Worm (Caenorhabditis elegans) whole organism, midembryonic: ENCODE measurements around the gene thoc-5.

Experiments
- T22C8.4 ChIP-seq: fragments of 200-800 bp; sonication (Bioruptor generic); IDR thresholded peaks from 2 replicates; pipeline ENCODE4 v1.3.6; 2022; ENCODE audit warnings: missing genetic modification characterization, missing compliant biosample characterization
- cog-1 ChIP-seq: sonication (generic microtip); optimal IDR thresholded peaks from 2 replicates; lab custom pipeline; 2016; ENCODE audit warnings: missing genetic modification characterization, missing compliant biosample characterization
- flt-1 ChIP-seq: fragments of 200-800 bp; sonication (Bioruptor generic); IDR thresholded peaks from 2 replicates; pipeline ENCODE4 v1.3.6; 2022; ENCODE audit warnings: missing genetic modification characterization, missing compliant biosample characterization
- klf-2 ChIP-seq: fragments of 200-800 bp; sonication (Bioruptor generic); conservative IDR thresholded peaks from 2 replicates; pipeline ENCODE4 v1.3.6; 2022; ENCODE audit warnings: missing genetic modification reagents, missing genetic modification characterization, missing compliant biosample characterization
- med-1 ChIP-seq: sonication (generic microtip); optimal IDR thresholded peaks from 2 replicates; lab custom pipeline; 2017; ENCODE audit warnings: missing genetic modification characterization, mild to moderate bottlenecking, missing compliant biosample characterization, antibody characterized with exemption, missing genetic modification reagents; ENCODE audit not compliant: insufficient read depth
- ref-1 ChIP-seq: fragments of 200-800 bp; sonication (Bioruptor generic); conservative IDR thresholded peaks from 2 replicates; pipeline ENCODE4 v1.3.6; 2022; ENCODE audit warnings: missing genetic modification reagents, missing genetic modification characterization, missing compliant biosample characterization
- tab-1 ChIP-seq: fragments of 200-800 bp; sonication (Bioruptor generic); IDR thresholded peaks from 2 replicates; pipeline ENCODE4 v1.3.6; 2022; ENCODE audit warnings: missing genetic modification characterization, missing compliant biosample characterization
- ztf-23 ChIP-seq: fragments of 200-800 bp; sonication (Bioruptor generic); IDR thresholded peaks from 2 replicates; pipeline ENCODE4 v1.3.6; 2022; ENCODE audit warnings: missing genetic modification reagents, missing genetic modification characterization, missing compliant biosample characterization
- ztf-29 ChIP-seq: fragments of 200-800 bp; sonication (Bioruptor generic); IDR thresholded peaks from 2 replicates; pipeline ENCODE4 v1.3.6; 2022; ENCODE audit warnings: missing genetic modification reagents, missing genetic modification characterization, missing compliant biosample characterization

The thoc-5 gene

DNA sequence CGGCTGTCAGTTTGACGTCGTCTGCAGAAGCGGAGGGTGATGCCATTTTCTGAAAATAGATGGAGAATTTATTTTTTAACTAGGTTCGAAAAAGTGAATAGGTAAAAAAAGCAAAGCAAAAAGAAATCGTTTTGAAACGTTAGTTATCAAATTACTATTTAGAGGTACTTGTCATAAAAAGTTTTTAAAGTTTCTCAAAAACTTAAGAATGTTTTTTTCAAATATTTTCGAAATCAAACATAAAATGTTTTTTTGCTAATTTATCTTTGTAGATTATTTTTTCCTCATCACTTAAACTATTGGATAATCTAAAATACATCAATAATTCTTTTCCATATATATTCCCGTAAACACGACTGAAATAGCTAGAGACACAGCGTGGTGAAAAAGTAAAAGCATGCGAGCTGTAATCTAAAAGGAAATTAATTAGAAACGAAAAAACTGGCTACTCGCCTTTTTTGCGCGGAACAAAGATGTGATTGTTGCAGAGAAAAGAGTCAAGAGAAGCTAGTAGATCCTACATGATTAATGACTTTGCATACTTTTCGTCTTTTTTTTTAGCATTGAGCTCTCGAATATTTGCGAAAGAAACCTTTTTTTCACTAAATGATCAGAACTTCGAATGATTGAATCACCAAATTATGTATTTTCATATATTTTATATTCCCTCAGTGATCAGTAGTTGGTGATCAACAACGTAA is 22.2 kb upstream of the thoc-5 start, which contains the start of gene szy-2:
Gene szy-2, minus strand, starts transcription at position 51 of the 701 bp plus-strand sequence.
- no peak for TF ChIP-seq T22C8.4 (GFP tag; lab: Robert Waterston, UW)
- TF ChIP-seq cog-1 (tag; lab: Kevin White, UChicago), result no peak
- TF ChIP-seq flt-1 (GFP tag; lab: Robert Waterston, UW), result no peak
- no peak for TF ChIP-seq klf-2 (GFP tag; lab: Robert Waterston, UW)
- TF ChIP-seq med-1 (GFP tag; lab: Kevin White, UChicago), result no peak
- TF ChIP-seq ref-1, result no peak
- no peak for TF ChIP-seq ztf-29 (GFP tag; lab: Robert Waterston, UW)
- TF ChIP-seq ztf-23 (GFP tag; lab: Robert Waterston, UW), result no peak
- no peak for TF ChIP-seq tab-1

DNA sequence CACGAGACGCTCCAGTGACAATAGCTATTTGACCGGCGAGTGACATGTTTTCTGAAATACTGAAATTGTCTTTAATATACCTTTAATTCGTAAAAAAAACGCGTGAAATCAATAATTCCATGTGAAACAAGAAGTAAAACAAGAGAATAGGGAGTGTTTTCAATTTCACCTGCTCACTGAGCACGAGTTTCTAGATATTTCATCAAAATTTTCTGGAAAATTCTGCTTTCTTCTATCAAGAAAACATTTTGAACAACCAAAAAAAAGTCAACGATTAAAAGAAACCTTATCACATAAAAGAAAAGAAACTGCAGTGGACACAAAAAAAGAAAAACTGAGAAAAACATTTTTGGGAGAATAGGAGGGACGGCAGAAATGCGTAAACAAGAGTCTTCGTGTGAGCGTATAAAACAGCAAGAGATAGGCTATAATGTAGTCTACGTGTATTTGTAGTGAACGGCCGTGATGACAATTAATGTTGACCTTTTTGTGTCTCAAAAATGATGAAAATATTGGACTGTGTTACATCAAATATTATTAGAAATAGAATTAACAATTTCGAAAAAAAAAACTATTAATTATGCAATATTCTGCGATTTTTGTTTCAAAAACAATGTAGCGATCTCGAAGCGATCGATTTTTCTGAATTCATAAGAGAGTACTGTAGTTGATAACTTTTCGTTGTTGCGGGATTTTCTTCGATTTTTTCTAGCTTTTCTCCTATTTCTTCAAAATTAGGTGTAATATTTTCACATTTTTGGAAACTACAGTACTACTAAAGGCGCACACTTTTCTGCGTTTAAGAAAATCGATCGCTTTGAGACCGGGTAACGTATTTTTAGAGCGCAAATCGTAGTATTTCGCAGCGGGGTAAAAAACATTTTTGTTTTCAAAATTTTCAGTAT is 19.0 kb upstream of the thoc-5 start, which contains the start of gene dhs-9:
Gene dhs-9, minus strand, starts transcription at position 51 of the 905 bp plus-strand sequence.
- TF ChIP-seq klf-2 (GFP tag; lab: Robert Waterston, UW) (no peak), T22C8.4 (GFP tag; lab: Robert Waterston, UW) (no peak), cog-1 (tag; lab: Kevin White, UChicago) (no peak), flt-1 (GFP tag; lab: Robert Waterston, UW) (no peak), ztf-23 (GFP tag; lab: Robert Waterston, UW) (no peak), tab-1 (no peak), med-1 (GFP tag; lab: Kevin White, UChicago) (no peak), ztf-29 (GFP tag; lab: Robert Waterston, UW) (no peak), ref-1 (no peak)

DNA sequence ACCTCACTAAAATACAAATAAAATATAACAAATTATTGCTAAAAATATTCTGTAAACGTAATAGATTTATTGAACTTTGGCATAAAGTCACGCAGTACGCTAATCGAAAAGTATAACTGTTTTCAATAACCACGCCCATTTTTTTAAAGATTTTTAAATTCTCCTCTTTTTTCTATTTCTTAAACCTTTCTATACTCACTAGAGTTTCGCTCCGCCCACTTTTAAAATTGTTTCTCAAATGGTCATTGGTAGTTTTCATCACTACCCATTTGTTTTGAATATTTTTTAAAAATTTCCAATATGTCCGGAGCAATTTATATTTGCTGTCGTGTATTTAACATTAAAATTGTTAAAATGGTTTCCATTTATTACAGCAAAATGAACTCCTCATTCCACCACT is 12.7 kb upstream of the thoc-5 start, which contains the start of gene Y32H12A.1:
Gene Y32H12A.1, plus strand, starts transcription at position 301 of the 400 bp plus-strand sequence.
- TF ChIP-seq cog-1 (tag; lab: Kevin White, UChicago) (no peak), klf-2 (GFP tag; lab: Robert Waterston, UW) (no peak), ztf-23 (GFP tag; lab: Robert Waterston, UW) (no peak), ref-1 (no peak), med-1 (GFP tag; lab: Kevin White, UChicago) (no peak), ztf-29 (GFP tag; lab: Robert Waterston, UW) (no peak), T22C8.4 (GFP tag; lab: Robert Waterston, UW) (no peak), tab-1 (no peak), flt-1 (GFP tag; lab: Robert Waterston, UW) (no peak)

DNA sequence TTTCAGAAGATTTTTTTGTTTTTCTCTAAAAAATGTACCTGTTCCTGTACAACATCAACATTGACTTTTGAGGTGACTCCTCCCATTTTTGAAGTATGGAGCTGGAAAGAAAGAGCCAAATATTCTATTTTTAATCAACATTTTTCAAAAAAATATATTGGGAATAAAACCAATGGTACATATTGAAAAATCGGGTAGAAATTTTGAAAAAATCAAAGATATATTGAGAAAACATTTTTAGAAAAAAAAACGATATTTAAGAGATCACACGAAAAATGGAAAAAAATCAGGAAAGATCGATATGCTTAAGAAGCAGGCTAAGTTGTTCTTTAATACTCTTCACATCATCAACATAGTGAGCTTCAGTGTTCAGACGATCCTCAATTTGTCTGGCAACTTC is 3.2 kb downstream of the thoc-5 start, which contains the start of gene glrx-21:
Gene glrx-21, minus strand, starts transcription at position 101 of the 400 bp plus-strand sequence.
- TF ChIP-seq flt-1 (GFP tag; lab: Robert Waterston, UW) (no peak), T22C8.4 (GFP tag; lab: Robert Waterston, UW) (no peak), klf-2 (GFP tag; lab: Robert Waterston, UW) (no peak), ztf-29 (GFP tag; lab: Robert Waterston, UW) (no peak), tab-1 (no peak), med-1 (GFP tag; lab: Kevin White, UChicago) (no peak), ztf-23 (GFP tag; lab: Robert Waterston, UW) (no peak), ref-1 (no peak)

DNA sequence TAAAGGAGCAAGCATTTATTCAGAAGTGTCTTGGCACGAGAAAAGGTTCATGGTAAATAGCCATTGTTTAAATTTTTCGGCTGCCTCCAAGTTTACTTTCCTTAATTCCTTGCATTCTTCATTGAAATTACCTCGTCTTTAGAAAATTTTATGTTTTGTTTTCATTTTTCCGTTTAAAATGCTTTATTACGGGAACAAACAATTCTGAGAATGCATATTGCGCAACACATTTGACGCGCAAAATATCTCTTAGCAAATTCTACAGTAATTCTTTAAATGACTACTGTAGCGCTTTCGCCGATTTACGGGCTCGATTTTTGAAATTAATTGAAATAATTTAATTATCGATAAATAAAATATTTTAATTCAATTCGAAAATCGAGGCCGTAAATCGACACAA is 4.6 kb downstream of the thoc-5 start:
- no peak for TF ChIP-seq flt-1 (GFP tag; lab: Robert Waterston, UW)
- TF ChIP-seq ref-1, result no peak
- no peak for TF ChIP-seq med-1 (GFP tag; lab: Kevin White, UChicago)
- no peak for TF ChIP-seq ztf-23 (GFP tag; lab: Robert Waterston, UW)
- no peak for TF ChIP-seq T22C8.4 (GFP tag; lab: Robert Waterston, UW)
- TF ChIP-seq klf-2 (GFP tag; lab: Robert Waterston, UW), result no peak
- TF ChIP-seq tab-1, result no peak
- no peak for TF ChIP-seq ztf-29 (GFP tag; lab: Robert Waterston, UW)
- no peak for TF ChIP-seq cog-1 (tag; lab: Kevin White, UChicago)

DNA sequence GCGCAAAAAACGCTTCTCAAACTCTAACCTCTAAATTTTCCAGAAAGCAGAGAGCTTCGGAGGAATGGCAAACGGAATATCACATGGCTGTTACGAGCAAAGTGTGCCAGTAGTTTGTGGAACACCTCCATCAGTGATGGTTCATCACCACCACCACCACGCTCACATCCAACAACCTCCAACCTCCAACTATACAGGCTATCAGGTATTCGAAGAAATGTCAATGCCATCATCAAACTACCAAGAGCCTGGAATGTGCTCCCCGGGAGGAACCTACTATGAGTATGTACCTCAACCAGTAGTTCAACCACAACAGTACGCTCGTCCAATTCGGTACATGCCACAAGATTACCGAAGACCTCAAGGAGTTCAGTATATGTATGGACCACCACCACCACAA is 5.6 kb downstream of the thoc-5 start:
- no peak for TF ChIP-seq ztf-29 (GFP tag; lab: Robert Waterston, UW)
- TF ChIP-seq ztf-23 (GFP tag; lab: Robert Waterston, UW), result no peak
- TF ChIP-seq med-1 (GFP tag; lab: Kevin White, UChicago), result no peak
- TF ChIP-seq T22C8.4 (GFP tag; lab: Robert Waterston, UW), result no peak
- TF ChIP-seq tab-1, result no peak
- TF ChIP-seq klf-2 (GFP tag; lab: Robert Waterston, UW), result no peak
- no peak for TF ChIP-seq flt-1 (GFP tag; lab: Robert Waterston, UW)
- TF ChIP-seq ref-1, result no peak
- TF ChIP-seq cog-1 (tag; lab: Kevin White, UChicago), result no peak

DNA sequence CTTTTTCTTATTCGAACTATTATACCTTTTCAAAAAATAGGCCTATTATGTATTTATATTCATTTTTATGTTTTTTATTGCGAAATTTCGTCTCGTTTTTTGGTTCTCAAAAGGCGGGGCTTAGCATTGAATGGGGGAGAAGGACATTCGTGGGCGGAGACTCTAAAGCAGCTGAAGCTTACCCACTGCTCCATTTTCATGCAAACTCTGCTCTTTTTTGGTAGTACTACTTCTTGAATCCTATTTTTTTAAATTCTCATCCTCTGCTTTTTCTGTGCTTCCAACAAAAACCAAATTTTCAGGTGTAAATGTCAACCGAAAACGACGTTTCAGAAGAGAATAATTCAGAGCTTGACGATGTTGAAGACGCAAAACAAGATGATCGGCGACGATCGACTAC is 7.8 kb downstream of the thoc-5 start, which contains the start of gene ZK121.2:
Gene ZK121.2, plus strand, starts transcription at position 301 of the 400 bp plus-strand sequence.
- TF ChIP-seq T22C8.4 (GFP tag; lab: Robert Waterston, UW) (no peak), cog-1 (tag; lab: Kevin White, UChicago) (no peak), flt-1 (GFP tag; lab: Robert Waterston, UW) (no peak), med-1 (GFP tag; lab: Kevin White, UChicago) (no peak), ztf-23 (GFP tag; lab: Robert Waterston, UW) (no peak), ztf-29 (GFP tag; lab: Robert Waterston, UW) (no peak), klf-2 (GFP tag; lab: Robert Waterston, UW) (no peak), tab-1 (no peak)

DNA sequence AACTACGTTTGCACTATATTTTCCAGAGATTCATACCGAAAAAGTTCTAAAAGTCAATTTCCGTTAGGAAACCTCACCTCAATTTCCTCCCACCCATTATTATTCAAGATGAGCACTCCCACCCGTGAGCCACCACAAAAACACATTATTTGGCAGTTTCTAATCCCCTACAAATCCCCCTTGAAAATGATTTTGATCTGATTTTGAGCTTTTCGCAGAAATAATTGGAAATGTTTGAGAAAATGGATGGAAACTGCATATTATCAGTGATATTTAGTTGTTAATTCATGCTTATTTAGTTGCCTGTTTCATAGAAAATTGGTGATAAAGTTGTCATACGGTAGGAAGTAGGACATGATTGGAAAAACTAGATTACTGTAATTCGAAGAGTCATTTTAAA is 8.7 kb downstream of the thoc-5 start:
- TF ChIP-seq ztf-23 (GFP tag; lab: Robert Waterston, UW) (no peak), tab-1 (no peak), med-1 (GFP tag; lab: Kevin White, UChicago) (no peak), flt-1 (GFP tag; lab: Robert Waterston, UW) (no peak), ztf-29 (GFP tag; lab: Robert Waterston, UW) (no peak)
